Worm (Caenorhabditis elegans): ENCODE measurements around the gene C44C10.11.

- TF ChIP-seq aly-2 (tag; optimal IDR thresholded peaks at IDR 0.05) (no peak), lin-15B (tag; optimal IDR thresholded peaks at IDR 0.05) (no peak), pha-4 (GFP tag; IDR thresholded peaks at IDR 0.05) (no peak), pha-4 (tag; optimal IDR thresholded peaks at IDR 0.05) (no peak), ztf-11 (tag; optimal IDR thresholded peaks at IDR 0.05) (no peak), unc-62 (GFP tag; optimal IDR thresholded peaks at IDR 0.05 in 1 of 2) (no peak), unc-62 (tag; optimal IDR thresholded peaks at IDR 0.05) (no peak), zag-1 (tag; optimal IDR thresholded peaks at IDR 0.05) (no peak), aha-1 (tag) (no peak)
Observed at ce11 chrX:11716463-11716960, 6.4 kb upstream of the C44C10.11 start, which contains the start of gene C44C10.9.
